Worm (Caenorhabditis elegans): ENCODE data around the gene Y62H9A.14.

DNA sequence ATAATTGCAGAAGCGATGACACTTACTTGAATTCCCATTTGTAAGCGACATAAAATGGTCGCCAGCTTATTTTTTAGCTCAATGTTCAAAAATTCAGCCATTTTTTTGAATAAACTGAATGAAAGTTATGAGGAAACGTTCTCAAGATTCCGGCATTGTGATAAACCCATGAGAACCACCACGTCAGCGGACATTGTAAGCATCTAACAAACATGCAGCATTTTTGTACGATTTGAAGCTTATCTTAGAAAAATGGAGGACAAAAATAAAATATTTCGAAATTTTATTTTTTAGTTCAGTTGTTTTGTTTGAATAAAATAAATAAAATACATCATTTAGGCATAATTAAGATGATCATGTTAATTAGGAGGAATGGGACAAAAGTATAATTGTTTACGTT lies 32.2 kb downstream of the Y62H9A.14 start, which contains the start of gene T08D10.4:
- TF ChIP-seq W03F9.2 (tag; optimal IDR thresholded peaks at IDR 0.05) (no peak), him-1 (tag; optimal IDR thresholded peaks at IDR 0.05) (no peak), dao-5 (tag; optimal IDR thresholded peaks at IDR 0.05) (no peak)

Measured in whole organism, L4/young adult.